Worm (Caenorhabditis elegans): ENCODE results near the gene folt-1.
"Not testable (repeated sequence)": the region's sequence is repeated elsewhere in the genome, so short reads cannot be mapped to it uniquely, and the experiment has no call there.

- TF ChIP-seq zim-3 (tag; optimal IDR thresholded peaks at IDR 0.05); ama-1 (optimal IDR thresholded peaks at IDR 0.05); ama-1 (GFP tag; optimal IDR thresholded peaks at IDR 0.05); lin-35 (GFP tag; optimal IDR thresholded peaks at IDR 0.05); F57C9.4 (tag; optimal IDR thresholded peaks at IDR 0.05): not testable (repeated sequence)
- TF ChIP-seq him-1 (tag; optimal IDR thresholded peaks at IDR 0.05): peak; percentile 81
- 0 out of 2 replicates have a peak, but pooled peaks have one; percentile 44 for TF ChIP-seq Y95B8A.8 (GFP tag; IDR thresholded peaks at IDR 0.05)
Measured at ce11 chrV:11175336-11175938, 34.2 kb downstream of the folt-1 start.
